Worm (Caenorhabditis elegans): Measurements from ENCODE around the gene Y77E11A.8.

- TF ChIP-seq W03F9.2 (tag; optimal IDR thresholded peaks at IDR 0.05) (no peak), him-1 (tag; optimal IDR thresholded peaks at IDR 0.05) (no peak), dao-5 (tag; optimal IDR thresholded peaks at IDR 0.05) (no peak)
These were observed 12.8 kb upstream of the Y77E11A.8 start for ce11 chrIV:1437625-1438024.
